Worm (Caenorhabditis elegans) whole organism, L3 larva: Measurements from ENCODE around the gene R160.6.

ENCODE experiments used
- ama-1 ChIP-seq: fragments of 150-350 bp; optimal IDR thresholded peaks from 2 replicates; lab custom pipeline; 2018
- elt-2 ChIP-seq: sonication (generic microtip); optimal IDR thresholded peaks from 2 replicates; lab custom pipeline; 2016; ENCODE audit warnings: missing genetic modification reagents, mild to moderate bottlenecking, missing genetic modification characterization, missing compliant biosample characterization
- fkh-10 ChIP-seq: sonication (generic microtip); optimal IDR thresholded peaks from 2 replicates; lab custom pipeline; 2017; ENCODE audit warnings: missing biosample characterization, missing genetic modification reagents, missing genetic modification characterization
- hmg-11 ChIP-seq: sonication (generic microtip); optimal IDR thresholded peaks from 2 replicates; lab custom pipeline; 2016; ENCODE audit warnings: missing genetic modification characterization, missing compliant biosample characterization
- mdl-1 ChIP-seq: fragments of 150-350 bp; optimal IDR thresholded peaks from 2 replicates; lab custom pipeline; 2014; ENCODE audit warnings: missing biosample characterization, missing genetic modification characterization
- nhr-12 ChIP-seq: fragments of 150-350 bp; optimal IDR thresholded peaks from 2 replicates; lab custom pipeline; 2014; ENCODE audit warnings: missing biosample characterization, missing genetic modification characterization
- nhr-76 ChIP-seq: fragments of 150-350 bp; sonication (generic microtip); optimal IDR thresholded peaks from 5 replicates; lab custom pipeline; 2014; ENCODE audit warnings: missing biosample characterization, missing genetic modification characterization
- nhr-77 ChIP-seq: fragments of 150-350 bp; optimal IDR thresholded peaks from 2 replicates; lab custom pipeline; 2014; ENCODE audit warnings: missing biosample characterization, missing genetic modification characterization
- pqm-1 ChIP-seq: fragments of 150-350 bp; optimal IDR thresholded peaks from 2 replicates; lab custom pipeline; 2017; ENCODE audit warnings: missing biosample characterization, missing genetic modification characterization, inconsistent platforms
- zag-1 ChIP-seq: fragments of 150-350 bp; optimal IDR thresholded peaks from 2 replicates; lab custom pipeline; 2014; ENCODE audit warnings: missing biosample characterization, missing genetic modification characterization
- ztf-4 ChIP-seq: fragments of 150-350 bp; optimal IDR thresholded peaks from 2 replicates; lab custom pipeline; 2014; ENCODE audit warnings: missing biosample characterization, missing genetic modification characterization

ce11 chrX:4342730-4343129 is 30.3 kb downstream of the R160.6 start:
- TF ChIP-seq fkh-10 (GFP tag; lab: Kevin White, UChicago) = no peak
- no peak for TF ChIP-seq nhr-77
- no peak for TF ChIP-seq nhr-12 (tag; lab: Kevin White, UChicago)
- no peak for TF ChIP-seq hmg-11
- TF ChIP-seq pqm-1 (tag; lab: Kevin White, UChicago) = no peak
- TF ChIP-seq ztf-4 (tag; lab: Kevin White, UChicago) = no peak
- TF ChIP-seq elt-2 (tag; lab: Kevin White, UChicago) = no peak
- no peak for TF ChIP-seq nhr-76 (tag; lab: Kevin White, UChicago)
- no peak for TF ChIP-seq mdl-1 (tag; lab: Kevin White, UChicago)
- no peak for TF ChIP-seq zag-1 (tag; lab: Kevin White, UChicago)
- TF ChIP-seq ama-1 (lab: Kevin White, UChicago) = no peak
